Worm (Caenorhabditis elegans) whole organism, L3 larva: ENCODE measurements around the gene T10C6.10.

Experiments
- R02D3.7 ChIP-seq: fragments of 150-350 bp; optimal IDR thresholded peaks from 2 replicates; lab custom pipeline; 2014; ENCODE audit warnings: missing biosample characterization, missing genetic modification characterization
- ceh-16 ChIP-seq: sonication (generic microtip); optimal IDR thresholded peaks from 2 replicates; lab custom pipeline; 2017; ENCODE audit warnings: missing biosample characterization, missing genetic modification characterization
- ceh-28 ChIP-seq: fragments of 150-350 bp; optimal IDR thresholded peaks from 2 replicates; lab custom pipeline; 2014; ENCODE audit warnings: missing biosample characterization, missing genetic modification reagents, missing genetic modification characterization
- elt-2 ChIP-seq: sonication (generic microtip); optimal IDR thresholded peaks from 2 replicates; lab custom pipeline; 2016; ENCODE audit warnings: missing genetic modification reagents, mild to moderate bottlenecking, missing genetic modification characterization, missing compliant biosample characterization
- fkh-2 ChIP-seq: fragments of 150-350 bp; optimal IDR thresholded peaks from 2 replicates; lab custom pipeline; 2014; ENCODE audit warnings: missing biosample characterization, missing genetic modification reagents, missing genetic modification characterization
- fos-1 ChIP-seq: fragments of 150-350 bp; optimal IDR thresholded peaks from 2 replicates; lab custom pipeline; 2014; ENCODE audit warnings: missing biosample characterization, missing genetic modification characterization
- jun-1 ChIP-seq: fragments of 150-350 bp; optimal IDR thresholded peaks from 2 replicates; lab custom pipeline; 2014; ENCODE audit warnings: missing biosample characterization, missing genetic modification reagents, missing genetic modification characterization
- mml-1 ChIP-seq: fragments of 150-350 bp; sonication (generic microtip); optimal IDR thresholded peaks from 3 replicates; lab custom pipeline; 2014; ENCODE audit warnings: missing biosample characterization, missing genetic modification characterization
- nhr-28 ChIP-seq: fragments of 150-350 bp; optimal IDR thresholded peaks from 2 replicates; lab custom pipeline; 2014; ENCODE audit warnings: missing biosample characterization, missing genetic modification characterization
- pqm-1 ChIP-seq: fragments of 150-350 bp; optimal IDR thresholded peaks from 2 replicates; lab custom pipeline; 2017; ENCODE audit warnings: missing biosample characterization, missing genetic modification characterization, inconsistent platforms
- ztf-11 ChIP-seq: fragments of 150-350 bp; optimal IDR thresholded peaks from 2 replicates; lab custom pipeline; 2014; ENCODE audit warnings: missing biosample characterization, missing genetic modification characterization

ce11 chrV:16041412-16041811, 5.2 kb downstream of the T10C6.10 start:
- no peak for TF ChIP-seq elt-2 (tag; lab: Kevin White, UChicago)
- no peak for TF ChIP-seq jun-1
- no peak for TF ChIP-seq R02D3.7 (tag; lab: Kevin White, UChicago)
- no peak for TF ChIP-seq pqm-1
- TF ChIP-seq ceh-28 (tag; lab: Kevin White, UChicago) = no peak
- TF ChIP-seq ztf-11 (tag; lab: Kevin White, UChicago) = no peak
- TF ChIP-seq fkh-2 (tag; lab: Kevin White, UChicago) = no peak
- TF ChIP-seq nhr-28 (tag; lab: Kevin White, UChicago) = no peak
- TF ChIP-seq ceh-16 (tag; lab: Kevin White, UChicago) = no peak
- no peak for TF ChIP-seq mml-1 (tag; lab: Kevin White, UChicago)
- no peak for TF ChIP-seq fos-1 (tag; lab: Kevin White, UChicago)
